Fruit fly (Drosophila melanogaster) whole organism, prepupa: ENCODE measurements around the gene qtc.

Source experiments
- CG10631 ChIP-seq: fragments of 200-800 bp; sonication (Bioruptor generic); optimal IDR thresholded peaks from 2 replicates; lab custom pipeline; 2016; ENCODE audit warnings: missing biosample characterization, missing genetic modification characterization
- CG11762 ChIP-seq: fragments of 200-800 bp; sonication (Bioruptor generic); optimal IDR thresholded peaks from 3 replicates; lab custom pipeline; 2016; ENCODE audit warnings: missing biosample characterization, missing genetic modification characterization; ENCODE audit not compliant: insufficient read depth
- CG11902 ChIP-seq: fragments of 200-800 bp; sonication (Bioruptor generic); optimal IDR thresholded peaks from 3 replicates; lab custom pipeline; 2016; ENCODE audit warnings: missing biosample characterization, missing genetic modification characterization
- CG1621 ChIP-seq: fragments of 200-800 bp; sonication (Bioruptor generic); optimal IDR thresholded peaks from 3 replicates; lab custom pipeline; 2018; ENCODE audit warnings: missing biosample characterization, mild to moderate bottlenecking, missing genetic modification characterization
- CG3032 ChIP-seq: fragments of 200-800 bp; optimal IDR thresholded peaks from 2 replicates; lab custom pipeline; 2019; ENCODE audit warnings: missing biosample characterization, mild to moderate bottlenecking, missing genetic modification characterization, moderate library complexity
- CG32006 ChIP-seq: fragments of 200-800 bp; sonication (Bioruptor generic); optimal IDR thresholded peaks from 3 replicates; lab custom pipeline; 2017; ENCODE audit warnings: missing biosample characterization, mild to moderate bottlenecking, missing genetic modification characterization
- CG3919 ChIP-seq: fragments of 200-800 bp; sonication (Bioruptor generic); optimal IDR thresholded peaks from 3 replicates; lab custom pipeline; 2016; ENCODE audit warnings: missing biosample characterization, missing genetic modification characterization
- CG4318 ChIP-seq: fragments of 200-800 bp; sonication (Bioruptor generic); optimal IDR thresholded peaks from 3 replicates; lab custom pipeline; 2017; ENCODE audit warnings: missing biosample characterization, mild to moderate bottlenecking, missing genetic modification characterization
- CG6276 ChIP-seq: fragments of 200-800 bp; sonication (Bioruptor generic); optimal IDR thresholded peaks from 2 replicates; lab custom pipeline; 2017; ENCODE audit warnings: missing biosample characterization, mild to moderate bottlenecking, missing genetic modification characterization
- CG6854 ChIP-seq: fragments of 200-800 bp; sonication (Bioruptor generic); optimal IDR thresholded peaks from 2 replicates; lab custom pipeline; 2017; ENCODE audit warnings: missing biosample characterization, mild to moderate bottlenecking, missing genetic modification characterization
- CG9139 ChIP-seq: fragments of 200-800 bp; sonication (Bioruptor generic); optimal IDR thresholded peaks from 3 replicates; lab custom pipeline; 2017; ENCODE audit warnings: missing biosample characterization, mild to moderate bottlenecking, missing genetic modification characterization
- Eip78C ChIP-seq: fragments of 200-800 bp; sonication (Bioruptor generic); peaks from one replicate; lab custom pipeline; 2016; ENCODE audit warnings: missing biosample characterization, missing genetic modification characterization
- Eip93F ChIP-seq: fragments of 200-800 bp; sonication (Bioruptor generic); optimal IDR thresholded peaks from 2 replicates; lab custom pipeline; 2016; ENCODE audit warnings: missing biosample characterization, mild to moderate bottlenecking, missing genetic modification characterization
- Ets21C ChIP-seq: fragments of 200-800 bp; sonication (Bioruptor generic); optimal IDR thresholded peaks from 3 replicates; lab custom pipeline; 2016; ENCODE audit warnings: missing biosample characterization, missing genetic modification characterization
- Ets96B ChIP-seq: fragments of 200-800 bp; optimal IDR thresholded peaks from 2 replicates; lab custom pipeline; 2019; ENCODE audit warnings: missing biosample characterization, mild to moderate bottlenecking, missing genetic modification characterization, moderate library complexity
- Hr39 ChIP-seq: fragments of 200-800 bp; sonication (Bioruptor generic); optimal IDR thresholded peaks from 2 replicates; lab custom pipeline; 2016; ENCODE audit warnings: missing biosample characterization, missing genetic modification characterization
- Met ChIP-seq: fragments of 200-800 bp; sonication (Bioruptor generic); optimal IDR thresholded peaks from 3 replicates; lab custom pipeline; 2016; ENCODE audit warnings: missing biosample characterization, missing genetic modification characterization
- OdsH ChIP-seq: fragments of 200-800 bp; sonication (Bioruptor generic); optimal IDR thresholded peaks from 3 replicates; lab custom pipeline; 2016; ENCODE audit warnings: missing biosample characterization, missing genetic modification characterization
- Sox102F ChIP-seq: fragments of 200-800 bp; sonication (Bioruptor generic); optimal IDR thresholded peaks from 2 replicates; lab custom pipeline; 2016; ENCODE audit warnings: missing biosample characterization, mild to moderate bottlenecking, missing genetic modification characterization
- Sox14 ChIP-seq: fragments of 200-800 bp; sonication (Bioruptor generic); optimal IDR thresholded peaks from 3 replicates; lab custom pipeline; 2016; ENCODE audit warnings: missing biosample characterization, missing genetic modification characterization
- Sox15 ChIP-seq: fragments of 200-800 bp; sonication (Bioruptor generic); optimal IDR thresholded peaks from 3 replicates; lab custom pipeline; 2016; ENCODE audit warnings: missing biosample characterization, missing genetic modification characterization
- achi ChIP-seq: fragments of 200-800 bp; sonication (Bioruptor generic); optimal IDR thresholded peaks from 3 replicates; lab custom pipeline; 2016; ENCODE audit warnings: missing biosample characterization, missing genetic modification characterization
- cyc ChIP-seq: fragments of 200-800 bp; sonication (Bioruptor generic); optimal IDR thresholded peaks from 3 replicates; lab custom pipeline; 2016; ENCODE audit warnings: missing biosample characterization, missing genetic modification characterization
- dsx ChIP-seq: fragments of 200-800 bp; optimal IDR thresholded peaks from 3 replicates; lab custom pipeline; 2019; ENCODE audit warnings: missing biosample characterization, mild to moderate bottlenecking, missing genetic modification characterization, moderate library complexity; ENCODE audit not compliant: poor library complexity, severe bottlenecking
- esn ChIP-seq: fragments of 200-800 bp; sonication (Bioruptor generic); optimal IDR thresholded peaks from 2 replicates; lab custom pipeline; 2016; ENCODE audit warnings: missing biosample characterization, mild to moderate bottlenecking, missing genetic modification characterization, moderate library complexity
- fd59A ChIP-seq: fragments of 200-800 bp; sonication (Bioruptor generic); optimal IDR thresholded peaks from 2 replicates; lab custom pipeline; 2017; ENCODE audit warnings: missing biosample characterization, mild to moderate bottlenecking, missing genetic modification characterization, missing genetic modification reagents
- fkh ChIP-seq: fragments of 200-800 bp; sonication (Bioruptor generic); optimal IDR thresholded peaks from 3 replicates; lab custom pipeline; 2017; ENCODE audit warnings: missing biosample characterization, mild to moderate bottlenecking, missing genetic modification characterization, moderate library complexity
- lz ChIP-seq: fragments of 200-800 bp; sonication (Bioruptor generic); optimal IDR thresholded peaks from 3 replicates; lab custom pipeline; 2016; ENCODE audit warnings: missing biosample characterization, missing genetic modification characterization
- spab ChIP-seq: fragments of 200-800 bp; sonication (Bioruptor generic); optimal IDR thresholded peaks from 2 replicates; lab custom pipeline; 2017; ENCODE audit warnings: missing biosample characterization, mild to moderate bottlenecking, missing genetic modification characterization, missing genetic modification reagents
- topi ChIP-seq: fragments of 200-800 bp; sonication (Bioruptor generic); optimal IDR thresholded peaks from 3 replicates; lab custom pipeline; 2016; ENCODE audit warnings: missing biosample characterization, missing genetic modification characterization
- vri ChIP-seq: fragments of 200-800 bp; sonication (Bioruptor generic); optimal IDR thresholded peaks from 3 replicates; lab custom pipeline; 2016; ENCODE audit warnings: missing biosample characterization, mild to moderate bottlenecking, missing genetic modification characterization

The qtc gene

DNA sequence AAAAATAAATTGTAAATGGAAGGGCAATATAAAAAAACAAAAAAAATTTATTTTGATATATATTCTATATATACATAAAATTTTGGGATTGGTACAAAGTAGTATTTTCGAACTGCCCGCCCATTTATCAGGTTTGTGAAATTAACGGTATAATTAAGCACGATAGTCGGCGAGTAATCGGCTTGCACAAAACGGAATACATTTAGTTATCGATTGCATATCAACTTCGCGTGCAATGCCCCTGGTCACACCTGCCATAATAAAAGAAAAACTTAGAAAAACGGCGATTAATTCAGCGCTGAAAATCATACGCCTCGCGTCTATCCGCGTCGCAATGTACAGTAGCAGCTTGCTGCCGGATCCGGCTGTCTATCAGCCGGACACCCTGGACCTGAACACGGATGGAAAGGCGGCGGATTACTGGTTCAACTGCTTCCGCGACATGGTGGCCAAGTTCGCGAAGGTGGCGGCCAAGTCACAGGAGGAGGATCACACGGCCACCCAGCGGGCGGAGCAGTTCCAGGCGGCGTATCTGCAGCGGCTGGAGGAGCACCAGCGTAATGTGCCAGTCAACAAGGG lies 33.2 kb downstream of the qtc start, which contains the start of gene CG5828:
Gene CG5828 (plus strand): TSS at position 205 of the 579 bp plus-strand sequence.
- TF ChIP-seq Eip78C (peak; percentile 31), CG32006 (GFP tag; lab: Kevin White, UChicago) (no peak), spab (GFP tag; lab: Kevin White, UChicago) (no peak), CG4318 (GFP tag; lab: Kevin White, UChicago) (no peak), Sox102F (no peak)

DNA sequence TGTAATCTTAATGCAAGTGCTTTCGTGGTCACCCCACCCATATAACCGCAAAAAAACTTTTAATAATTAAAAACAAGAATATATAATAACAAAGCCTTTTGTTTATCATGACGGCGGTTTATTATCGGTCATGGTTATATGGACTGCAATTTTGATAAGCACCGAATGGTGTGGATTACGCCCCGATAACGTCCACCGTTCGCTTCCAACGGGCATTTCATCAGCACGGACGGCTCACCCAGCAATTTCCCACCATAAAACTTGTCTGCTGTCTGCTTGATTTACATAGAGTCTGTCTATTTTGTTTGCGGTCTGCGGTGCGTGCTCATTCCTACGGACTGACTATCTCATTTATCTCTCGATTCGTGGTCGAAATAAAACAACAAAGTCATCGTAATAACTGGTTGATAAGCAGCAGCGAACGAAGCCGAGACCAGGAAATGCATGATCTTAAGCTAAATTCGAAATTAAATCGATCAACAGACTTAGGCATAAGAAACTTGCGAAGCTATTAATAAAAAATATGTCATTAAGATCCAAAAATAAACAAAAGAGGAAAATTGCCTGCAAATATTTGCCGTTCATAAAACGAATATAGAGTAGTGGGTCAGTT lies 34.8 kb downstream of the qtc start:
- TF ChIP-seq spab (GFP tag; lab: Kevin White, UChicago) = no peak
- TF ChIP-seq dsx = no peak
- no peak for TF ChIP-seq Ets96B (tag; lab: Kevin White, UChicago)
- TF ChIP-seq Sox15 (GFP tag; lab: Kevin White, UChicago) = no peak
- TF ChIP-seq Eip93F (GFP tag; lab: Kevin White, UChicago) = peak; percentile 69
- no peak for TF ChIP-seq Ets21C (GFP tag; lab: Kevin White, UChicago)
- TF ChIP-seq CG6276 (GFP tag; lab: Kevin White, UChicago) = no peak
- TF ChIP-seq cyc (GFP tag; lab: Kevin White, UChicago) = no peak
- peak; percentile 77 for TF ChIP-seq vri (GFP tag; lab: Kevin White, UChicago)
- no peak for TF ChIP-seq CG3919
- TF ChIP-seq CG10631 (GFP tag; lab: Kevin White, UChicago) = no peak
- TF ChIP-seq Eip78C = peak; percentile 29
- TF ChIP-seq Hr39 = no peak
- no peak for TF ChIP-seq CG11902 (GFP tag; lab: Kevin White, UChicago)
- no peak for TF ChIP-seq CG1621
- no peak for TF ChIP-seq fd59A (GFP tag; lab: Kevin White, UChicago)
- TF ChIP-seq esn = no peak
- TF ChIP-seq fkh (GFP tag; lab: Kevin White, UChicago) = peak; percentile 53
- no peak for TF ChIP-seq CG32006 (GFP tag; lab: Kevin White, UChicago)
- TF ChIP-seq CG3032 (tag; lab: Kevin White, UChicago) = no peak
- no peak for TF ChIP-seq Sox14 (GFP tag; lab: Kevin White, UChicago)
- no peak for TF ChIP-seq OdsH (GFP tag; lab: Kevin White, UChicago)
- TF ChIP-seq CG11762 (GFP tag; lab: Kevin White, UChicago) = no peak

DNA sequence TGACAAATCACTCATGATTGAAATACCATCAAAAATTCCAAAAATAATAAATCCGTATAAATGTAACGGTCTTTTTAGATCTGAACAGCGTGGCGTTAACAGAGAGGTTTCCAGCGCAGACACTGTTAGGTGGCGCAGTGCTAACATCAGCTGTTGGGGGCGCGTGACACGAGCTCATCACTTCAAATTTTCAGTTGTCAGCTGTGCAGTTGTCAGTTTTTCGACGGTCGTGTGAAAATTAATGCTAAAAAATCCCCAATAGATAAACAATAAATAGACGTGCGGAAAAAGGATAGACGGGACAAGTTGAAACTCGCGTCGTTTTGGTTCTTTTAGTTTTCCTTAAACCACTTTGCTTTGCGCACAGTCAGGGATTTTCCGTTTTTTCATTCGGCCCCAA lies 35.6 kb downstream of the qtc start, which contains the start of gene CG4230:
Gene CG4230 (plus strand): TSS at position 6 of the 400 bp plus-strand sequence.
- no peak for TF ChIP-seq CG11762 (GFP tag; lab: Kevin White, UChicago)
- TF ChIP-seq lz = no peak
- peak; percentile 5 for TF ChIP-seq esn
- peak; percentile 71 for TF ChIP-seq CG1621
- TF ChIP-seq achi (GFP tag; lab: Kevin White, UChicago) = peak; percentile 87
- peak; percentile 52 for TF ChIP-seq Eip78C

DNA sequence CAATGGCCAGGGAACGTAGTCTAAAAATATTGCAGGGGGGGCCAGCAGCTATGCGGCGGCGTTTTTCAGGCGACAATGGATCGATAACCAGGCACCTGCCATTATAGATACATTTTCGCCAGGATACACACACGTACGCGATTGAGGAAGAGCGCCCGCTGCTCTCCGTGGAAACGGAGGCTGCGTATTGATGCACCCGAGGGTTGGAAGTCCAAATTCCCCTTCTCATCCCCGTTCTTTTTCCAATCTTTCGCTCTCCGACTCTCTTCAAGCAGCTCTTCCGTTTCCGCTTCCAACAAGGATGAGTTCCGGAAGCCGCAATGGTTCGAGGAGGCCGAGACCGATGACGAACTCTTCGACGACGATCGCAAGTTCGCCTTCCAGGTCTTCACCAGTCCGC lies 36.1 kb downstream of the qtc start:
- TF ChIP-seq CG32006 (GFP tag; lab: Kevin White, UChicago) = no peak
- TF ChIP-seq topi (GFP tag; lab: Kevin White, UChicago) = no peak
- no peak for TF ChIP-seq CG6854 (GFP tag; lab: Kevin White, UChicago)
- peak; percentile 11 for TF ChIP-seq CG9139
- TF ChIP-seq Eip78C = peak; percentile 50

DNA sequence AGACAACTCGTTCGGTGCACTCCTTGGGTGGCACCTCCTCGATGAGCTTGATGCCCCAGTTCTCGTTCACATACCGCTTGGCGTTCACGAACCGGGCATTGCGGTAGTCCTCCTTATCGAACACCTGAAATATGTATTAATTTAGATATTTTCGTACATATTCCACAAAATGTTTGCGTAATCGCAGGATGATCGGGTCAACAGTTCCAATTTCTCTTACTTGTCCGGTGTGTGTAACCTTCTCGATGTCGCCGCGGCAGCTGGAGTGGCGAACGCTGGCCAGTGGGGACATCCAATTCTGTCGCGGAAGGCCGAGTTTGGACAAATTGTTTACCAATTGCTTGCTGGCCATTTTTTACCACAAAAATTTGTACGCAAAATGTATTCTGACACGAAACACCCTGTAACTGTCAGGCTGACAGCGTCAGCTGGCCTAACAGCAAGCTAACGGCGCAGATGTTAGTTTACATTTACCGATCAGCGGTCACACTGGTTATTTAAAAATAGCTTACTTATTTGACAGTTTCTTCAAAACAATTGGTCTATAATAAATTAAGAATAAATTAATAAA lies 39.3 kb downstream of the qtc start, which contains the start of gene ND-13A:
Gene ND-13A (minus strand): TSS at position 499 of the 571 bp plus-strand sequence.
- TF ChIP-seq achi (GFP tag; lab: Kevin White, UChicago) (peak; percentile 99), Met (no peak), vri (GFP tag; lab: Kevin White, UChicago) (peak; percentile 16), CG6854 (GFP tag; lab: Kevin White, UChicago) (peak; percentile 27)
